Worm (Caenorhabditis elegans) whole organism, young adult: ENCODE results near the gene bmk-1.

Experiments used
- B0019.2 ChIP-seq: fragments of 200-800 bp; sonication (Bioruptor generic); conservative IDR thresholded peaks from 2 replicates; pipeline ENCODE4 v1.3.6; 2022; ENCODE audit warnings: missing genetic modification reagents, missing genetic modification characterization, missing compliant biosample characterization
- F22D6.2 ChIP-seq: sonication (generic microtip); optimal IDR thresholded peaks from 2 replicates; lab custom pipeline; 2016; ENCODE audit warnings: mild to moderate bottlenecking, missing genetic modification characterization, missing compliant biosample characterization
- F49E8.2 ChIP-seq: sonication (generic microtip); optimal IDR thresholded peaks from 3 replicates; lab custom pipeline; 2017; ENCODE audit warnings: missing genetic modification characterization, mild to moderate bottlenecking, missing compliant biosample characterization, antibody characterized with exemption, moderate library complexity; ENCODE audit not compliant: insufficient read depth
- Y67H2A.10 ChIP-seq: fragments of 200-800 bp; sonication (Bioruptor generic); conservative IDR thresholded peaks from 2 replicates; pipeline ENCODE4 v1.3.6; 2022; ENCODE audit warnings: missing genetic modification reagents, missing genetic modification characterization, missing compliant biosample characterization
- Y95B8A.8 ChIP-seq: fragments of 200-800 bp; sonication (Bioruptor generic); IDR thresholded peaks from 2 replicates; pipeline ENCODE4 v1.3.6; 2022; ENCODE audit warnings: missing genetic modification reagents, missing genetic modification characterization, missing compliant biosample characterization
- ZK185.1 ChIP-seq: sonication (generic microtip); optimal IDR thresholded peaks from 2 replicates; lab custom pipeline; 2016; ENCODE audit warnings: mild to moderate bottlenecking, missing genetic modification characterization, missing compliant biosample characterization; ENCODE audit not compliant: poor library complexity, severe bottlenecking
- ama-1 ChIP-seq, 3 experiments: fragments of 150-350 bp in 1 of 3; sonication (generic microtip) in 2 of 3; optimal IDR thresholded peaks; 2 replicates each; lab custom pipeline; 2014 to 2018; ENCODE audit warnings: missing biosample characterization in 2 of 3, missing genetic modification characterization in 2 of 3, missing genetic modification reagents in 2 of 3
- aptf-2 ChIP-seq: fragments of 200-800 bp; sonication (Bioruptor generic); conservative IDR thresholded peaks from 2 replicates; pipeline ENCODE4 v1.3.6; 2022; ENCODE audit warnings: missing genetic modification reagents, missing genetic modification characterization, missing compliant biosample characterization
- attf-5 ChIP-seq: fragments of 200-800 bp; sonication (Bioruptor generic); optimal IDR thresholded peaks from 2 replicates; lab custom pipeline; 2018; ENCODE audit warnings: mild to moderate bottlenecking, missing genetic modification characterization, missing compliant biosample characterization
- bed-2 ChIP-seq: fragments of 200-800 bp; sonication (Bioruptor generic); IDR thresholded peaks from 2 replicates; pipeline ENCODE4 v1.3.6; 2022; ENCODE audit warnings: missing genetic modification reagents, missing genetic modification characterization, missing compliant biosample characterization
- ccch-3 ChIP-seq: fragments of 200-800 bp; sonication (Bioruptor generic); optimal IDR thresholded peaks from 2 replicates; lab custom pipeline; 2018; ENCODE audit warnings: mild to moderate bottlenecking, missing genetic modification characterization, missing compliant biosample characterization
- ceh-100 ChIP-seq: fragments of 200-800 bp; sonication (Bioruptor generic); IDR thresholded peaks from 2 replicates; pipeline ENCODE4 v1.3.6; 2022; ENCODE audit warnings: missing genetic modification reagents, missing genetic modification characterization, missing compliant biosample characterization
- ceh-40 ChIP-seq: fragments of 200-800 bp; sonication (Bioruptor generic); IDR thresholded peaks from 2 replicates; pipeline ENCODE4 v1.3.6; 2022; ENCODE audit warnings: missing genetic modification characterization, missing compliant biosample characterization
- ceh-79 ChIP-seq: sonication (generic microtip); optimal IDR thresholded peaks from 2 replicates; lab custom pipeline; 2017; ENCODE audit warnings: mild to moderate bottlenecking, missing genetic modification characterization, missing compliant biosample characterization
- chd-7 ChIP-seq: sonication (generic microtip); optimal IDR thresholded peaks from 2 replicates; lab custom pipeline; 2016; ENCODE audit warnings: mild to moderate bottlenecking, missing genetic modification characterization, moderate library complexity, missing compliant biosample characterization
- dox-1 ChIP-seq: fragments of 200-800 bp; sonication (Bioruptor generic); IDR thresholded peaks from 2 replicates; pipeline ENCODE4 v1.3.6; 2022; ENCODE audit warnings: missing genetic modification reagents, missing genetic modification characterization, missing compliant biosample characterization
- dpff-1 ChIP-seq: sonication (generic microtip); optimal IDR thresholded peaks from 2 replicates; lab custom pipeline; 2017; ENCODE audit warnings: mild to moderate bottlenecking, missing genetic modification characterization, missing compliant biosample characterization
- egl-18 ChIP-seq: fragments of 200-800 bp; sonication (Bioruptor generic); IDR thresholded peaks from 2 replicates; pipeline ENCODE4 v1.3.6; 2022; ENCODE audit warnings: missing genetic modification reagents, missing genetic modification characterization, missing compliant biosample characterization
- egrh-3 ChIP-seq: fragments of 200-800 bp; sonication (Bioruptor generic); IDR thresholded peaks from 2 replicates; pipeline ENCODE4 v1.3.6; 2022; ENCODE audit warnings: missing genetic modification reagents, missing genetic modification characterization, missing compliant biosample characterization
- him-1 ChIP-seq: sonication (generic microtip); optimal IDR thresholded peaks from 2 replicates; lab custom pipeline; 2016; ENCODE audit warnings: missing genotype, missing genetic modification reagents, missing genetic modification characterization, missing compliant biosample characterization
- lin-26 ChIP-seq: fragments of 200-800 bp; sonication (Bioruptor generic); IDR thresholded peaks from 2 replicates; pipeline ENCODE4 v1.3.6; 2022; ENCODE audit warnings: missing genetic modification reagents, missing genetic modification characterization, missing compliant biosample characterization
- lin-40 ChIP-seq: sonication (generic microtip); optimal IDR thresholded peaks from 2 replicates; lab custom pipeline; 2016; ENCODE audit warnings: missing genetic modification characterization, mild to moderate bottlenecking, missing compliant biosample characterization, missing genotype, missing genetic modification reagents
- lin-54 ChIP-seq: fragments of 200-800 bp; sonication (Bioruptor generic); optimal IDR thresholded peaks from 2 replicates; lab custom pipeline; 2018; ENCODE audit warnings: mild to moderate bottlenecking, missing genetic modification characterization, missing compliant biosample characterization
- lsy-27 ChIP-seq: sonication (generic microtip); optimal IDR thresholded peaks from 2 replicates; lab custom pipeline; 2017; ENCODE audit warnings: missing genetic modification characterization, mild to moderate bottlenecking, missing compliant biosample characterization, antibody characterized with exemption, missing genotype, borderline replicate concordance; ENCODE audit not compliant: insufficient read depth
- madf-8 ChIP-seq: fragments of 200-800 bp; sonication (Bioruptor generic); conservative IDR thresholded peaks from 2 replicates; pipeline ENCODE4 v1.3.6; 2022; ENCODE audit warnings: missing genetic modification reagents, missing genetic modification characterization, missing compliant biosample characterization
- mcd-1 ChIP-seq: fragments of 200-800 bp; sonication (Bioruptor generic); IDR thresholded peaks from 2 replicates; pipeline ENCODE4 v1.3.6; 2022; ENCODE audit warnings: missing genetic modification reagents, missing genetic modification characterization, missing compliant biosample characterization
- mel-28 ChIP-seq: sonication (generic microtip); optimal IDR thresholded peaks from 2 replicates; lab custom pipeline; 2016; ENCODE audit warnings: borderline replicate concordance, mild to moderate bottlenecking, missing genetic modification characterization, missing compliant biosample characterization
- nfya-1 ChIP-seq: sonication (generic microtip); optimal IDR thresholded peaks from 2 replicates; lab custom pipeline; 2017; ENCODE audit warnings: antibody characterized with exemption, missing compliant biosample characterization, missing genetic modification characterization, borderline replicate concordance; ENCODE audit not compliant: insufficient read depth
- nfya-2 ChIP-seq: fragments of 200-800 bp; sonication (Bioruptor generic); IDR thresholded peaks from 2 replicates; pipeline ENCODE4 v1.3.6; 2022; ENCODE audit warnings: missing genetic modification reagents, missing genetic modification characterization, missing compliant biosample characterization
- nfyb-1 ChIP-seq: fragments of 200-800 bp; sonication (Bioruptor generic); IDR thresholded peaks from 2 replicates; pipeline ENCODE4 v1.3.6; 2022; ENCODE audit warnings: missing genetic modification reagents, missing genetic modification characterization, missing compliant biosample characterization
- nhr-27 ChIP-seq: fragments of 200-800 bp; sonication (Bioruptor generic); optimal IDR thresholded peaks from 2 replicates; lab custom pipeline; 2018; ENCODE audit warnings: mild to moderate bottlenecking, missing genetic modification characterization, moderate library complexity, missing compliant biosample characterization
- rec-8 ChIP-seq, 2 experiments: sonication (generic microtip); optimal IDR thresholded peaks; 2 replicates each; lab custom pipeline; 2016; ENCODE audit warnings: mild to moderate bottlenecking in 2 of 2, missing genetic modification characterization in 2 of 2, missing genetic modification reagents in 2 of 2, missing genotype in 2 of 2, missing biosample characterization in 1 of 2, missing compliant biosample characterization in 1 of 2, moderate library complexity in 1 of 2
- snpc-1.3 ChIP-seq: sonication (generic microtip); optimal IDR thresholded peaks from 2 replicates; lab custom pipeline; 2017; ENCODE audit warnings: missing genetic modification characterization, mild to moderate bottlenecking, missing compliant biosample characterization, antibody characterized with exemption, moderate library complexity, missing genotype, missing genetic modification reagents; ENCODE audit not compliant: insufficient read depth
- snpc-3.4 ChIP-seq: sonication (generic microtip); optimal IDR thresholded peaks from 2 replicates; lab custom pipeline; 2017; ENCODE audit warnings: missing genetic modification characterization, mild to moderate bottlenecking, missing compliant biosample characterization, antibody characterized with exemption, moderate library complexity, missing genotype, missing genetic modification reagents
- snpc-4 ChIP-seq, 5 experiments: fragments of 150-350 bp in 1 of 5; sonication (generic microtip) in 4 of 5; optimal IDR thresholded peaks; 2 replicates each; lab custom pipeline; 2014 to 2018; ENCODE audit warnings: missing genetic modification characterization in 5 of 5, missing biosample characterization in 3 of 5, antibody characterized with exemption in 2 of 5, mild to moderate bottlenecking in 2 of 5, missing compliant biosample characterization in 2 of 5, missing genotype in 2 of 5, moderate library complexity in 2 of 5, missing genetic modification reagents in 1 of 5
- tlf-1 ChIP-seq: fragments of 200-800 bp; sonication (Bioruptor generic); optimal IDR thresholded peaks from 2 replicates; lab custom pipeline; 2018; ENCODE audit warnings: mild to moderate bottlenecking, missing genetic modification characterization, missing compliant biosample characterization
- unc-130 ChIP-seq: sonication (generic microtip); optimal IDR thresholded peaks from 2 replicates; lab custom pipeline; 2016; ENCODE audit warnings: missing genetic modification reagents, missing genetic modification characterization, missing compliant biosample characterization
- xnd-1 ChIP-seq: sonication (generic microtip); optimal IDR thresholded peaks from 2 replicates; lab custom pipeline; 2016; ENCODE audit warnings: missing genotype, missing genetic modification reagents, missing genetic modification characterization, missing compliant biosample characterization
- zfh-2 ChIP-seq: fragments of 200-800 bp; sonication (Bioruptor generic); conservative IDR thresholded peaks from 2 replicates; pipeline ENCODE4 v1.3.6; 2022; ENCODE audit warnings: missing genetic modification reagents, missing genetic modification characterization, missing compliant biosample characterization
- ztf-25 ChIP-seq: fragments of 200-800 bp; sonication (Bioruptor generic); IDR thresholded peaks from 2 replicates; pipeline ENCODE4 v1.3.6; 2022; ENCODE audit warnings: missing genetic modification reagents, missing genetic modification characterization, missing compliant biosample characterization

bmk-1 gene

ce11 chrV:14463087-14463486 is 6.3 kb upstream of the bmk-1 start, which contains the start of gene F08H9.3 (continued):
- TF ChIP-seq snpc-1.3 (tag; lab: Kevin White, UChicago) (peak; percentile 64), dpff-1 (tag; lab: Kevin White, UChicago) (peak; percentile 9), madf-8 (GFP tag; lab: Robert Waterston, UW) (peak; percentile 35; the same call in 1 of the 2 replicates), egrh-3 (GFP tag; lab: Robert Waterston, UW) (peak; percentile 62), mcd-1 (peak; percentile 74)

DNA sequence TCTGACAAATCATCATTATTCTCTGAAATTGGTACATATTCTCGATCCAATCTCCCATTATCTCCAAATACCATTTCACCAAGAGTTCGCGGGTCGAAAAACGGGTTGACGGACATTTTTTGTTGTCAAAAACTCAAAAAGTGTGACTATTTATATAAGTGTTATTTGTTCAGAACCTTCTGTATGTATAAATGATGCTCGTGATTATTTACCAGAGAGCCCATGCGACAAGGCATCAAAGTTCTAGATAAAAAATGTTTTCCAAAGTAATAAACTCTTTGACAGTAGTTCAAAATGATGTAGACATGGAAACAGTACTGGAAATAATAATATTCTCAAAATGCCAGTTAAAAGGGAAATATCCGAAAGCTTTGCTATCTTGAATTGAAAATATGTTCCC is 5.9 kb upstream of the bmk-1 start:
- TF ChIP-seq B0019.2 (GFP tag; lab: Robert Waterston, UW) (no peak), lin-26 (no peak), ztf-25 (GFP tag; lab: Robert Waterston, UW) (no peak), lin-40 (tag; lab: Kevin White, UChicago) (no peak), ceh-79 (tag; lab: Kevin White, UChicago) (no peak), nfya-2 (GFP tag; lab: Robert Waterston, UW) (no peak), snpc-1.3 (tag; lab: Kevin White, UChicago) (no peak), aptf-2 (GFP tag; lab: Robert Waterston, UW) (no peak), F22D6.2 (no peak), him-1 (tag; lab: Kevin White, UChicago) (no peak), ceh-40 (GFP tag; lab: Robert Waterston, UW) (no peak), nfyb-1 (GFP tag; lab: Robert Waterston, UW) (no peak), mel-28 (tag; lab: Kevin White, UChicago) (no peak), nfya-1 (tag; lab: Kevin White, UChicago) (no peak), F49E8.2 (tag; lab: Kevin White, UChicago) (no peak), nhr-27 (no peak), lsy-27 (tag; lab: Kevin White, UChicago) (no peak), dox-1 (no peak), Y95B8A.8 (GFP tag; lab: Robert Waterston, UW) (no peak)

- TF ChIP-seq ZK185.1 (tag; lab: Kevin White, UChicago): no peak
- peak; percentile 76 for TF ChIP-seq zfh-2 (GFP tag; lab: Robert Waterston, UW)
- no peak for TF ChIP-seq ama-1 (optimal IDR thresholded peaks at IDR 0.05; lab: Kevin White, UChicago)
- TF ChIP-seq ama-1 (GFP tag; optimal IDR thresholded peaks at IDR 0.05; lab: Kevin White, UChicago): no peak
- 0 out of 2 replicates have a peak, but pooled peaks have one; percentile 15 for TF ChIP-seq nfyb-1 (GFP tag; lab: Robert Waterston, UW)
- TF ChIP-seq bed-2 (GFP tag; lab: Robert Waterston, UW): no peak
Measured at ce11 chrV:14460615-14461102, 3.9 kb upstream of the bmk-1 start, which contains the start of gene F08H9.2. TSS of gene F08H9.2 (plus strand) at chrV:14460665.

DNA sequence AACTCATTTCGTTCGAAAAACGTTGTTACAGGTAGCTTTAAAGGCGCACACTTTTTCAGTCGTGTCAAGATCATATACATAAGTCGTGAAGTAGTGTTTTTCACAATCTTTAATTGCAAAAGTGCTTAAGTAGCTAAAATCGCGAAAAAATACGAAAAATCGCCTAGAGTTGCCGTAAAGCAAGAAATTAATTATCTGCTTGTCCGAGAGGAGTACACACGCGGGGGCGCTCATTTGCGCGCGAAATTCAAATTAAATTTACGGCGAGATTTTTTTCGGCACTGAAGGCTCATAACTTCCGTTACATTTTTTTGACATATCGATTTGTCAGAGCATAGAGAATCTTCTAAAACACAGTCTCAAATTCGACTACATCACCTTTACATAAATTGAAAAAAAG is 3.3 kb upstream of the bmk-1 start:
- no peak for TF ChIP-seq egl-18 (GFP tag; lab: Robert Waterston, UW)
- TF ChIP-seq chd-7 (tag; lab: Kevin White, UChicago): no peak
- no peak for TF ChIP-seq ceh-79 (tag; lab: Kevin White, UChicago)
- no peak for TF ChIP-seq ceh-100 (GFP tag; lab: Robert Waterston, UW)
- TF ChIP-seq ZK185.1 (tag; lab: Kevin White, UChicago): no peak
- TF ChIP-seq ccch-3 (GFP tag; lab: Kevin White, UChicago): no peak
- no peak for TF ChIP-seq attf-5 (GFP tag; lab: Kevin White, UChicago)
- TF ChIP-seq egrh-3 (GFP tag; lab: Robert Waterston, UW): no peak
- no peak for TF ChIP-seq snpc-1.3 (tag; lab: Kevin White, UChicago)
- TF ChIP-seq lin-54 (GFP tag; lab: Kevin White, UChicago): peak; percentile 9
- TF ChIP-seq snpc-3.4 (tag; lab: Kevin White, UChicago): no peak
- TF ChIP-seq Y67H2A.10 (GFP tag; lab: Robert Waterston, UW): no peak
- no peak for TF ChIP-seq rec-8 (tag; optimal IDR thresholded peaks at IDR 0.05; lab: Kevin White, UChicago)
- peak; percentile 5 for TF ChIP-seq xnd-1 (tag; lab: Kevin White, UChicago)
- TF ChIP-seq tlf-1 (GFP tag; lab: Kevin White, UChicago): no peak
- TF ChIP-seq snpc-4 (GFP tag; optimal IDR thresholded peaks at IDR 0.05; lab: Kevin White, UChicago): no peak
- TF ChIP-seq snpc-4 (tag; optimal IDR thresholded peaks at IDR 0.05; lab: Kevin White, UChicago): peak in 1 of 4 experiments; percentile 13
- TF ChIP-seq lin-26: no peak
- TF ChIP-seq him-1 (tag; lab: Kevin White, UChicago): peak; percentile 17
- TF ChIP-seq unc-130 (GFP tag; lab: Kevin White, UChicago): no peak
